Worm (Caenorhabditis elegans) whole organism, young adult: ENCODE data around the gene F42A9.9.

ENCODE experiments used
- K12H6.12 ChIP-seq: fragments of 200-800 bp; sonication (Bioruptor generic); optimal IDR thresholded peaks from 2 replicates; lab custom pipeline; 2018; ENCODE audit warnings: mild to moderate bottlenecking, missing genetic modification characterization, missing compliant biosample characterization
- aptf-3 ChIP-seq: fragments of 200-800 bp; sonication (Bioruptor generic); IDR thresholded peaks from 2 replicates; pipeline ENCODE4 v1.3.6; 2022; ENCODE audit warnings: missing genetic modification characterization, missing compliant biosample characterization
- lsy-27 ChIP-seq: sonication (generic microtip); optimal IDR thresholded peaks from 2 replicates; lab custom pipeline; 2017; ENCODE audit warnings: missing genetic modification characterization, mild to moderate bottlenecking, missing compliant biosample characterization, antibody characterized with exemption, missing genotype, borderline replicate concordance; ENCODE audit not compliant: insufficient read depth
- madf-10 ChIP-seq: sonication (generic microtip); optimal IDR thresholded peaks from 2 replicates; lab custom pipeline; 2016; ENCODE audit warnings: mild to moderate bottlenecking, missing genetic modification characterization, missing compliant biosample characterization
- sptf-2 ChIP-seq: fragments of 200-800 bp; sonication (Bioruptor generic); optimal IDR thresholded peaks from 2 replicates; lab custom pipeline; 2018; ENCODE audit warnings: mild to moderate bottlenecking, missing genetic modification characterization, missing compliant biosample characterization

- TF ChIP-seq sptf-2 (GFP tag; lab: Kevin White, UChicago) (no peak), aptf-3 (GFP tag; lab: Robert Waterston, UW) (no peak), K12H6.12 (tag; lab: Kevin White, UChicago) (no peak), madf-10 (tag; lab: Kevin White, UChicago) (no peak), lsy-27 (tag; lab: Kevin White, UChicago) (no peak)
These were observed 24.0 kb downstream of the F42A9.9 start, which contains the start of gene cyp-33E3 for ce11 chrIV:8614680-8615079.
